Worm (Caenorhabditis elegans): ENCODE data around the gene ZK105.8.

ce11 chrV:7721945-7722344 lies 2.3 kb upstream of the ZK105.8 start, which contains the start of gene ZK105.14:
- TF ChIP-seq ztf-23 (GFP tag; IDR thresholded peaks at IDR 0.05) (no peak), flt-1 (GFP tag; IDR thresholded peaks at IDR 0.05) (no peak), T22C8.4 (GFP tag; IDR thresholded peaks at IDR 0.05) (no peak), cog-1 (tag; optimal IDR thresholded peaks at IDR 0.05) (no peak), klf-2 (GFP tag; conservative IDR thresholded peaks at IDR 0.05) (no peak), ref-1 (GFP tag; conservative IDR thresholded peaks at IDR 0.05) (no peak), ztf-29 (GFP tag; IDR thresholded peaks at IDR 0.05) (no peak), med-1 (GFP tag; optimal IDR thresholded peaks at IDR 0.05; ENCODE audit: insufficient read depth) (no peak), tab-1 (GFP tag; IDR thresholded peaks at IDR 0.05) (no peak)

Measured in whole organism, midembryonic.